Fruit fly (Drosophila melanogaster) whole organism, embryonic: ENCODE measurements around the gene Ndfip.

ENCODE experiments used
- ATbp ChIP-seq: fragments of 200-800 bp; sonication (Bioruptor generic); optimal IDR thresholded peaks from 2 replicates; lab custom pipeline; 2017; ENCODE audit warnings: missing biosample characterization, mild to moderate bottlenecking, missing genetic modification characterization, missing genetic modification reagents
- Blimp-1 ChIP-seq: fragments of 200-800 bp; sonication (Bioruptor generic); optimal IDR thresholded peaks from 3 replicates; lab custom pipeline; 2018; ENCODE audit warnings: missing biosample characterization, missing genetic modification characterization, mild to moderate bottlenecking, moderate library complexity, missing genetic modification reagents
- Bteb2 ChIP-seq: fragments of 200-800 bp; sonication (Bioruptor generic); optimal IDR thresholded peaks from 2 replicates; lab custom pipeline; 2016; ENCODE audit warnings: missing biosample characterization, missing genetic modification characterization
- CG1024 ChIP-seq: fragments of 200-800 bp; sonication (Bioruptor generic); IDR thresholded peaks from 2 replicates; pipeline ENCODE4 v1.3.6; 2022; ENCODE audit warnings: missing biosample characterization, missing genetic modification characterization
- CG11504 ChIP-seq: fragments of 200-800 bp; sonication (Bioruptor generic); optimal IDR thresholded peaks from 3 replicates; lab custom pipeline; 2019; ENCODE audit warnings: missing biosample characterization, mild to moderate bottlenecking, missing genetic modification characterization, moderate library complexity
- CG11723 ChIP-seq: fragments of 200-800 bp; sonication (Bioruptor generic); optimal IDR thresholded peaks from 2 replicates; lab custom pipeline; 2017; ENCODE audit warnings: missing biosample characterization, mild to moderate bottlenecking, missing genetic modification characterization
- CG12299 ChIP-seq: fragments of 200-800 bp; sonication (Bioruptor generic); optimal IDR thresholded peaks from 2 replicates; lab custom pipeline; 2018; ENCODE audit warnings: missing biosample characterization, mild to moderate bottlenecking, missing genetic modification characterization
- CG13296 ChIP-seq: fragments of 200-800 bp; sonication (Bioruptor generic); optimal IDR thresholded peaks from 3 replicates; lab custom pipeline; 2018; ENCODE audit warnings: missing biosample characterization, mild to moderate bottlenecking, missing genetic modification characterization
- CG14667 ChIP-seq: fragments of 200-800 bp; sonication (Bioruptor generic); IDR thresholded peaks from 2 replicates; pipeline ENCODE4 v1.3.6; 2022; ENCODE audit warnings: missing biosample characterization, missing genetic modification characterization
- CG14860 ChIP-seq: fragments of 200-800 bp; sonication (Bioruptor generic); IDR thresholded peaks from 3 replicates; pipeline ENCODE4 v1.3.6; 2022; ENCODE audit warnings: missing biosample characterization, missing genetic modification characterization; ENCODE audit not compliant: partially characterized antibody
- CG15514 ChIP-seq: fragments of 200-800 bp; sonication (Bioruptor generic); optimal IDR thresholded peaks from 3 replicates; lab custom pipeline; 2017; ENCODE audit warnings: missing biosample characterization, missing genetic modification characterization, mild to moderate bottlenecking, moderate library complexity, missing genetic modification reagents
- CG16813 ChIP-seq: fragments of 200-800 bp; sonication (Bioruptor generic); IDR thresholded peaks from 3 replicates; pipeline ENCODE4 v1.3.6; 2022; ENCODE audit warnings: missing biosample characterization, missing genetic modification characterization; ENCODE audit not compliant: partially characterized antibody
- CG17385 ChIP-seq: fragments of 200-800 bp; sonication (Bioruptor generic); optimal IDR thresholded peaks from 3 replicates; lab custom pipeline; 2018; ENCODE audit warnings: missing biosample characterization, mild to moderate bottlenecking, missing genetic modification characterization
- CG2120 ChIP-seq: fragments of 200-800 bp; sonication (Bioruptor generic); optimal IDR thresholded peaks from 3 replicates; lab custom pipeline; 2016; ENCODE audit warnings: missing biosample characterization, missing genetic modification characterization
- CG2712 ChIP-seq: fragments of 200-800 bp; optimal IDR thresholded peaks from 3 replicates; lab custom pipeline; 2019; ENCODE audit warnings: missing biosample characterization, mild to moderate bottlenecking, missing genetic modification characterization, moderate library complexity
- CG31388 ChIP-seq: fragments of 200-800 bp; sonication (Bioruptor generic); optimal IDR thresholded peaks from 2 replicates; lab custom pipeline; 2016; ENCODE audit warnings: missing biosample characterization, missing genetic modification characterization
- CG4328 ChIP-seq: fragments of 200-800 bp; sonication (Bioruptor generic); optimal IDR thresholded peaks from 3 replicates; lab custom pipeline; 2017; ENCODE audit warnings: missing biosample characterization, missing genetic modification reagents, missing genetic modification characterization
- CG4707 ChIP-seq: fragments of 200-800 bp; sonication (Bioruptor generic); optimal IDR thresholded peaks from 2 replicates; lab custom pipeline; 2018; ENCODE audit warnings: missing biosample characterization, mild to moderate bottlenecking, missing genetic modification characterization, moderate library complexity
- CG7928 ChIP-seq: fragments of 200-800 bp; sonication (Bioruptor generic); optimal IDR thresholded peaks from 2 replicates; lab custom pipeline; 2017; ENCODE audit warnings: missing biosample characterization, mild to moderate bottlenecking, missing genetic modification characterization
- CG8359 ChIP-seq: fragments of 200-800 bp; sonication (Bioruptor generic); optimal IDR thresholded peaks from 2 replicates; lab custom pipeline; 2017; ENCODE audit warnings: missing biosample characterization, mild to moderate bottlenecking, missing genetic modification characterization, borderline replicate concordance
- CrebB ChIP-seq: fragments of 200-800 bp; sonication (Bioruptor generic); optimal IDR thresholded peaks from 3 replicates; lab custom pipeline; 2018; ENCODE audit warnings: missing biosample characterization, mild to moderate bottlenecking, missing genetic modification characterization
- Drgx ChIP-seq: fragments of 200-800 bp; sonication (Bioruptor generic); IDR thresholded peaks from 2 replicates; pipeline ENCODE4 v1.3.6; 2022; ENCODE audit warnings: missing biosample characterization, missing genetic modification characterization
- Fer1 ChIP-seq: fragments of 200-800 bp; sonication (Bioruptor generic); optimal IDR thresholded peaks from 2 replicates; lab custom pipeline; 2017; ENCODE audit warnings: missing biosample characterization, mild to moderate bottlenecking, missing genetic modification characterization
- GATAe ChIP-seq: fragments of 200-800 bp; sonication (Bioruptor generic); conservative IDR thresholded peaks from 2 replicates; pipeline ENCODE4 v1.3.6; 2022; ENCODE audit warnings: missing biosample characterization, missing genetic modification characterization
- HLH3B ChIP-seq: fragments of 200-800 bp; sonication (Bioruptor generic); IDR thresholded peaks from 2 replicates; pipeline ENCODE4 v1.3.6; 2022; ENCODE audit warnings: missing biosample characterization, missing genetic modification characterization
- Lpt ChIP-seq: fragments of >200 bp; optimal IDR thresholded peaks from 2 replicates; lab custom pipeline; 2018; ENCODE audit warnings: missing biosample characterization, missing genetic modification characterization
- MBD-R2 ChIP-seq: fragments of 200-800 bp; sonication (Bioruptor generic); IDR thresholded peaks from 2 replicates; pipeline ENCODE4 v1.3.6; 2022; ENCODE audit warnings: missing biosample characterization, missing genetic modification characterization
- Med ChIP-seq: fragments of 200-800 bp; sonication (Bioruptor generic); peaks from one replicate; lab custom pipeline; 2016; ENCODE audit warnings: missing biosample characterization, missing genetic modification characterization, mild to moderate bottlenecking, inconsistent platforms, moderate library complexity
- Nf-YC ChIP-seq: fragments of 200-800 bp; optimal IDR thresholded peaks from 3 replicates; lab custom pipeline; 2019; ENCODE audit warnings: missing biosample characterization, mild to moderate bottlenecking, missing genetic modification characterization, moderate library complexity
- Oli ChIP-seq: fragments of 200-800 bp; sonication (Bioruptor generic); optimal IDR thresholded peaks from 2 replicates; lab custom pipeline; 2018; ENCODE audit warnings: missing biosample characterization, mild to moderate bottlenecking, missing genetic modification characterization, moderate library complexity
- Opbp ChIP-seq: fragments of 200-800 bp; sonication (Bioruptor generic); IDR thresholded peaks from 3 replicates; pipeline ENCODE4 v1.3.6; 2022; ENCODE audit warnings: missing biosample characterization, missing genetic modification characterization; ENCODE audit not compliant: partially characterized antibody
- Side ChIP-seq: fragments of 200-800 bp; sonication (Bioruptor generic); optimal IDR thresholded peaks from 2 replicates; lab custom pipeline; 2016; ENCODE audit warnings: missing biosample characterization, missing genetic modification characterization
- Spps ChIP-seq: fragments of 200-800 bp; sonication (Bioruptor generic); optimal IDR thresholded peaks from 2 replicates; lab custom pipeline; 2018; ENCODE audit warnings: missing biosample characterization, mild to moderate bottlenecking, missing genetic modification characterization
- Sry-β ChIP-seq: fragments of 200-800 bp; sonication (Bioruptor generic); optimal IDR thresholded peaks from 2 replicates; lab custom pipeline; 2018; ENCODE audit warnings: missing biosample characterization, mild to moderate bottlenecking, missing genetic modification characterization, moderate library complexity
- Ssrp ChIP-seq: fragments of 200-800 bp; sonication (Bioruptor generic); optimal IDR thresholded peaks from 2 replicates; lab custom pipeline; 2018; ENCODE audit warnings: missing biosample characterization, mild to moderate bottlenecking, missing genetic modification characterization, moderate library complexity
- TFAM ChIP-seq: fragments of 200-800 bp; sonication (Bioruptor generic); optimal IDR thresholded peaks from 2 replicates; lab custom pipeline; 2017; ENCODE audit warnings: missing biosample characterization, missing genetic modification characterization, inconsistent platforms
- YL-1 ChIP-seq: fragments of 200-800 bp; sonication (Bioruptor generic); optimal IDR thresholded peaks from 3 replicates; lab custom pipeline; 2017; ENCODE audit warnings: missing biosample characterization, mild to moderate bottlenecking, missing genetic modification characterization
- bsh ChIP-seq, 2 experiments: fragments of 200-800 bp; sonication (Bioruptor generic); optimal IDR thresholded peaks; 2 replicates each; lab custom pipeline; 2017 to 2018; ENCODE audit warnings: mild to moderate bottlenecking in 2 of 2, missing biosample characterization in 2 of 2, missing genetic modification characterization in 2 of 2, moderate library complexity in 1 of 2
- chif ChIP-seq, 2 experiments: fragments of 200-800 bp; sonication (Bioruptor generic); optimal IDR thresholded peaks; 3 replicates each; lab custom pipeline; 2016; ENCODE audit warnings: missing biosample characterization in 2 of 2, missing genetic modification characterization in 2 of 2
- gfzf ChIP-seq: fragments of 200-800 bp; sonication (Bioruptor generic); optimal IDR thresholded peaks from 2 replicates; lab custom pipeline; 2016; ENCODE audit warnings: missing biosample characterization, mild to moderate bottlenecking, missing genetic modification characterization, moderate library complexity
- ham ChIP-seq: fragments of 200-800 bp; sonication (Bioruptor generic); IDR thresholded peaks from 2 replicates; pipeline ENCODE4 v1.3.6; 2022; ENCODE audit warnings: missing biosample characterization, missing genetic modification characterization
- jigr1 ChIP-seq: fragments of 200-800 bp; sonication (Bioruptor generic); IDR thresholded peaks from 3 replicates; pipeline ENCODE4 v1.3.6; 2022; ENCODE audit warnings: missing biosample characterization, missing genetic modification characterization
- pho ChIP-seq: fragments of 200-800 bp; sonication (Bioruptor generic); optimal IDR thresholded peaks from 2 replicates; lab custom pipeline; 2016; ENCODE audit warnings: missing biosample characterization, missing genetic modification characterization
- prd ChIP-seq, 3 experiments: fragments of >200 bp in 2 of 3; fragments of 200-800 bp in 1 of 3; sonication (Bioruptor generic) in 1 of 3; optimal IDR thresholded peaks in 2 of 3; IDR thresholded peaks in 1 of 3; 2 replicates in 2 of 3; 3 replicates in 1 of 3; pipeline versions ENCODE4 v1.3.6 to Lab custom; 2017 to 2022; ENCODE audit warnings: missing biosample characterization in 1 of 3, missing genetic modification characterization in 1 of 3
- ro ChIP-seq: fragments of 200-800 bp; sonication (Bioruptor generic); IDR thresholded peaks from 2 replicates; pipeline ENCODE4 v1.3.6; 2022; ENCODE audit warnings: missing biosample characterization, missing genetic modification characterization
- sr ChIP-seq: fragments of 200-800 bp; sonication (Bioruptor generic); IDR thresholded peaks from 3 replicates; pipeline ENCODE4 v1.3.6; 2022; ENCODE audit warnings: missing biosample characterization, missing genetic modification characterization
- toy ChIP-seq: fragments of 200-800 bp; sonication (Bioruptor generic); IDR thresholded peaks from 2 replicates; pipeline ENCODE4 v1.3.6; 2022; ENCODE audit warnings: missing biosample characterization, missing genetic modification characterization
- tx ChIP-seq: fragments of 200-800 bp; sonication (Bioruptor generic); optimal IDR thresholded peaks from 2 replicates; lab custom pipeline; 2016; ENCODE audit warnings: missing biosample characterization, missing genetic modification characterization
- wor ChIP-seq: fragments of 200-800 bp; sonication (Bioruptor generic); IDR thresholded peaks from 2 replicates; pipeline ENCODE4 v1.3.6; 2022; ENCODE audit warnings: missing biosample characterization, missing genetic modification characterization
- yki ChIP-seq: fragments of >200 bp; optimal IDR thresholded peaks from 3 replicates; lab custom pipeline; 2018

Gene Ndfip

dm6 chr3L:17657728-17658379 lies 3.8 kb upstream of the Ndfip start (continued):
- TF ChIP-seq CG4707 (GFP tag; lab: Kevin White, UChicago) = no peak
- TF ChIP-seq HLH3B = no peak
- TF ChIP-seq Med = peak; percentile 86
- TF ChIP-seq Fer1 (GFP tag; lab: Kevin White, UChicago) = peak; percentile 11
- no peak for TF ChIP-seq CG4328 (GFP tag; lab: Kevin White, UChicago)
- peak; percentile 29 for TF ChIP-seq CG8359 (GFP tag; lab: Kevin White, UChicago)
- TF ChIP-seq CG16813 (GFP tag; lab: Robert Waterston, UW) = no peak
- TF ChIP-seq Side (GFP tag; lab: Kevin White, UChicago) = no peak
- TF ChIP-seq GATAe (GFP tag; lab: Robert Waterston, UW) = no peak
- TF ChIP-seq CG2712 (tag; lab: Kevin White, UChicago) = peak; percentile 49
- peak; percentile 64 for TF ChIP-seq CG11504 (tag; lab: Kevin White, UChicago)
- TF ChIP-seq Sry-β = no peak
- TF ChIP-seq yki (lab: Kevin White, UChicago) = no peak
- TF ChIP-seq Spps (tag; lab: Kevin White, UChicago) = peak; percentile 15
- no peak for TF ChIP-seq Opbp (GFP tag; lab: Robert Waterston, UW)
- no peak for TF ChIP-seq TFAM (GFP tag; lab: Kevin White, UChicago)
- TF ChIP-seq YL-1 (GFP tag; lab: Kevin White, UChicago) = no peak
- no peak for TF ChIP-seq Lpt (GFP tag; lab: Kevin White, UChicago)
- peak; percentile 50 for TF ChIP-seq Blimp-1 (GFP tag; lab: Kevin White, UChicago)
- peak; percentile 17 for TF ChIP-seq CG17385
- TF ChIP-seq CG14860 (GFP tag; lab: Robert Waterston, UW) = no peak
- TF ChIP-seq CG13296 = no peak
- no peak for TF ChIP-seq toy (GFP tag; lab: Robert Waterston, UW)
- no peak for TF ChIP-seq prd (optimal IDR thresholded peaks at IDR 0.05; lab: Kevin White, UChicago)
- TF ChIP-seq prd (GFP tag; IDR thresholded peaks at IDR 0.05; lab: Robert Waterston, UW) = peak; percentile 40; the same call in 1 of the 3 replicates
- TF ChIP-seq CG15514 (GFP tag; lab: Kevin White, UChicago) = no peak
- peak; percentile 64 for TF ChIP-seq Oli
- TF ChIP-seq ham (GFP tag; lab: Robert Waterston, UW) = no peak
- no peak for TF ChIP-seq Nf-YC (tag; lab: Kevin White, UChicago)
- TF ChIP-seq CG11723 (GFP tag; lab: Kevin White, UChicago) = no peak
- TF ChIP-seq gfzf = no peak
- no peak for TF ChIP-seq pho
- TF ChIP-seq sr (GFP tag; lab: Robert Waterston, UW) = no peak
- TF ChIP-seq CG31388 = no peak
- peak; percentile 76 for TF ChIP-seq Drgx (GFP tag; lab: Robert Waterston, UW)
- TF ChIP-seq CrebB = no peak
- peak; percentile 61 to 64 for TF ChIP-seq bsh (GFP tag; optimal IDR thresholded peaks at IDR 0.05; lab: Kevin White, UChicago)
- no peak for TF ChIP-seq jigr1 (GFP tag; lab: Robert Waterston, UW)
- TF ChIP-seq MBD-R2 (GFP tag; lab: Robert Waterston, UW) = no peak
- TF ChIP-seq Ssrp = peak; percentile 44
- TF ChIP-seq CG14667 (GFP tag; lab: Robert Waterston, UW) = no peak
- no peak for TF ChIP-seq tx
- no peak for TF ChIP-seq CG12299 (tag; lab: Kevin White, UChicago)
- peak; percentile 30 to 62 for TF ChIP-seq chif (GFP tag; optimal IDR thresholded peaks at IDR 0.05; lab: Kevin White, UChicago)
- peak; percentile 19 for TF ChIP-seq ATbp (GFP tag; lab: Kevin White, UChicago)
- no peak for TF ChIP-seq CG7928
- peak; percentile 38 for TF ChIP-seq CG2120 (GFP tag; lab: Kevin White, UChicago)
- TF ChIP-seq Bteb2 = peak; percentile 20
- TF ChIP-seq ro (GFP tag; lab: Robert Waterston, UW) = no peak
- no peak for TF ChIP-seq CG1024
- TF ChIP-seq wor = no peak
